Fruit fly (Drosophila melanogaster) whole organism, prepupa: ENCODE results near the gene JMJD6.
A peak's percentile ranks its signal among the peaks of the same experiment; 100 is the strongest.

ENCODE experiments used
- CG3919 ChIP-seq: fragments of 200-800 bp; sonication (Bioruptor generic); optimal IDR thresholded peaks from 3 replicates; lab custom pipeline; 2016; ENCODE audit warnings: missing biosample characterization, missing genetic modification characterization
- CG8119 ChIP-seq: fragments of 200-800 bp; sonication (Bioruptor generic); IDR thresholded peaks from 3 replicates; pipeline ENCODE4 v1.3.6; 2022; ENCODE audit warnings: missing biosample characterization, missing genetic modification characterization
- OdsH ChIP-seq: fragments of 200-800 bp; sonication (Bioruptor generic); optimal IDR thresholded peaks from 3 replicates; lab custom pipeline; 2016; ENCODE audit warnings: missing biosample characterization, missing genetic modification characterization

DNA sequence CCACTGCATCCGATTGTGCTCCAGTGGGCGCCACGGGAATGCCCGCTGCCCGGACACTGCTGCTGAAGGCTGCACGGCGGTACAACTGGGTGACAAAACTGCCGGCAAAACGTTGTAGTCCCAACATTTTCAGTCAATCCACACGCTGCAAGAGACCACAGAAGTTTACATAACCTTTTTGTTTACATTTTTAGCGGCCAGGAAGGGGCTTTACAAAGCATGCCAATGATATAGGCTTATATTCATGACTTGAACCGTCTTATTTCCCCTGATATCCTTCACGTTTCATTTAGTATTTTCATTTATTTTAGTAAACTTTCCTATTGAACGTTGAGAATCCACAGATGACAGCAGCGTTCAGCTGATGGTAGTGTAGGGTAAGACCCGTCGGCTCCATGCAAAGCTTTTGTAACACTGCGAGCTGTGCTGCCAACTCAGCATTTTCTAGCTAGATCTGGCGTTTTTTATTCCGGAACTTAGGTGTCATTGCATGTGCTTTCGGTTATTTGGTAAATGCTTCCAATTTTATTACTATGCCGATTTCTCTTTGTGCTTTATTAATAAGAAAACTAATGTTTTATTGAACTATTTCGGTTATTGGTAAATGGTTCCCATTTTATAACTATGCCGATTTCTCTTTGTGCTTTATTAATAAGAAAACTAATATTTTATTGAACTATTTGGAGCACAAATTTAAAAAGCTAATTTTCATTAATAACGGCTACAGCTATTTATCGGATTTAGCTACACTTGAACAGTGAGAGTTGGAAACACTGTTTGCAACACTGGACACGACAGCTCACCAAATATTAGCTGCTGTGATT lies 48.6 kb upstream of the JMJD6 start, which contains the start of the genes CG13850 and lqfR:
- TF ChIP-seq OdsH, result no peak
- no peak for TF ChIP-seq CG8119 (GFP tag; lab: Robert Waterston, UW)
- TF ChIP-seq CG3919, result peak; percentile 74
